Worm (Caenorhabditis elegans): ENCODE data around the gene C01G10.6.

ce11 chrV:15094749-15095148, 7.3 kb downstream of the C01G10.6 start, which contains the start of gene srx-78:
- TF ChIP-seq zag-1 (tag; optimal IDR thresholded peaks at IDR 0.05) (no peak), fos-1 (tag; optimal IDR thresholded peaks at IDR 0.05) (no peak), unc-62 (GFP tag; optimal IDR thresholded peaks at IDR 0.05) (no peak), lin-13 (GFP tag; optimal IDR thresholded peaks at IDR 0.05) (no peak), nhr-6 (tag; optimal IDR thresholded peaks at IDR 0.05) (no peak), nhr-25 (tag; optimal IDR thresholded peaks at IDR 0.05) (no peak), dmd-4 (tag; optimal IDR thresholded peaks at IDR 0.05) (no peak), aly-2 (tag; optimal IDR thresholded peaks at IDR 0.05) (no peak)

Measured in whole organism, L2 larva.